Worm (Caenorhabditis elegans) whole organism, early embryonic: Measurements from ENCODE around the gene math-20.

Source experiments
- B0310.2 ChIP-seq: sonication (generic microtip); optimal IDR thresholded peaks from 2 replicates; lab custom pipeline; 2016; ENCODE audit warnings: mild to moderate bottlenecking, missing genetic modification characterization, missing compliant biosample characterization
- F13C5.2 ChIP-seq: sonication (generic microtip); optimal IDR thresholded peaks from 2 replicates; lab custom pipeline; 2017; ENCODE audit warnings: mild to moderate bottlenecking, missing genetic modification characterization, inconsistent platforms, missing compliant biosample characterization
- aly-1 ChIP-seq: sonication (generic microtip); optimal IDR thresholded peaks from 2 replicates; lab custom pipeline; 2016; ENCODE audit warnings: missing genetic modification characterization, missing compliant biosample characterization
- ama-1 ChIP-seq: fragments of 150-350 bp; optimal IDR thresholded peaks from 2 replicates; lab custom pipeline; 2014
- ceh-13 ChIP-seq: fragments of 200-800 bp; sonication (Bioruptor generic); optimal IDR thresholded peaks from 2 replicates; lab custom pipeline; 2018; ENCODE audit warnings: mild to moderate bottlenecking, missing genetic modification characterization, missing compliant biosample characterization
- hmg-4 ChIP-seq: fragments of 200-800 bp; sonication (Bioruptor generic); optimal IDR thresholded peaks from 2 replicates; lab custom pipeline; 2018; ENCODE audit warnings: mild to moderate bottlenecking, missing genetic modification characterization, missing compliant biosample characterization
- pes-1 ChIP-seq: fragments of 200-800 bp; sonication (Bioruptor generic); IDR thresholded peaks from 2 replicates; pipeline ENCODE4 v1.3.6; 2022; ENCODE audit warnings: missing genetic modification reagents, missing genetic modification characterization, missing compliant biosample characterization
- scrt-1 ChIP-seq: fragments of 200-800 bp; sonication (Bioruptor generic); IDR thresholded peaks from 2 replicates; pipeline ENCODE4 v1.3.6; 2022; ENCODE audit warnings: missing genetic modification characterization, missing compliant biosample characterization
- tra-4 ChIP-seq: sonication (generic microtip); optimal IDR thresholded peaks from 2 replicates; lab custom pipeline; 2017; ENCODE audit warnings: missing genetic modification characterization, missing compliant biosample characterization

ce11 chrII:1995744-1996143 is 593 bp upstream of the math-20 start:
- TF ChIP-seq ceh-13 (GFP tag; lab: Kevin White, UChicago) (no peak), ama-1 (lab: Kevin White, UChicago) (no peak), F13C5.2 (no peak), B0310.2 (no peak), scrt-1 (no peak), hmg-4 (GFP tag; lab: Kevin White, UChicago) (no peak), aly-1 (tag; lab: Kevin White, UChicago) (no peak), tra-4 (tag; lab: Kevin White, UChicago) (no peak), pes-1 (no peak)
